Worm (Caenorhabditis elegans) whole organism, late embryonic: ENCODE data around the gene fbxb-20.

Experiments used
- fax-1 ChIP-seq: sonication (generic microtip); optimal IDR thresholded peaks from 2 replicates; lab custom pipeline; 2016; ENCODE audit warnings: missing genotype, missing genetic modification characterization, missing compliant biosample characterization
- fkh-10 ChIP-seq: fragments of 150-350 bp; optimal IDR thresholded peaks from 2 replicates; lab custom pipeline; 2014; ENCODE audit warnings: missing biosample characterization, missing genetic modification reagents, missing genetic modification characterization
- hlh-8 ChIP-seq: sonication (generic microtip); optimal IDR thresholded peaks from 2 replicates; lab custom pipeline; 2016; ENCODE audit warnings: missing genotype, missing genetic modification characterization, missing compliant biosample characterization

- no peak for TF ChIP-seq fkh-10 (GFP tag; lab: Kevin White, UChicago)
- TF ChIP-seq hlh-8 (tag; lab: Kevin White, UChicago) = no peak
- no peak for TF ChIP-seq fax-1 (tag; lab: Kevin White, UChicago)
Observed at ce11 chrII:1654917-1655316, 4.5 kb upstream of the fbxb-20 start, which contains the start of gene btb-12.
